Fruit fly (Drosophila melanogaster) whole organism, embryonic: ENCODE data around the gene CG15803.

Experiments
- BEAF-32 ChIP-seq: fragments of 200-800 bp; sonication (Bioruptor generic); optimal IDR thresholded peaks from 3 replicates; lab custom pipeline; 2017; ENCODE audit warnings: missing biosample characterization, missing genetic modification characterization, mild to moderate bottlenecking, moderate library complexity, missing genetic modification reagents
- Blimp-1 ChIP-seq: fragments of 200-800 bp; sonication (Bioruptor generic); optimal IDR thresholded peaks from 3 replicates; lab custom pipeline; 2018; ENCODE audit warnings: missing biosample characterization, missing genetic modification characterization, mild to moderate bottlenecking, moderate library complexity, missing genetic modification reagents
- Bteb2 ChIP-seq: fragments of 200-800 bp; sonication (Bioruptor generic); optimal IDR thresholded peaks from 2 replicates; lab custom pipeline; 2016; ENCODE audit warnings: missing biosample characterization, missing genetic modification characterization
- CG1024 ChIP-seq: fragments of 200-800 bp; sonication (Bioruptor generic); IDR thresholded peaks from 2 replicates; pipeline ENCODE4 v1.3.6; 2022; ENCODE audit warnings: missing biosample characterization, missing genetic modification characterization
- CG10431 ChIP-seq: fragments of 200-800 bp; sonication (Bioruptor generic); optimal IDR thresholded peaks from 3 replicates; lab custom pipeline; 2018; ENCODE audit warnings: missing biosample characterization, mild to moderate bottlenecking, missing genetic modification characterization
- CG11093 ChIP-seq: fragments of 200-800 bp; sonication (Bioruptor generic); IDR thresholded peaks from 3 replicates; pipeline ENCODE4 v1.3.6; 2022; ENCODE audit warnings: missing biosample characterization, missing genetic modification characterization
- CG11247 ChIP-seq: fragments of 200-800 bp; sonication (Bioruptor generic); IDR thresholded peaks from 2 replicates; pipeline ENCODE4 v1.3.6; 2022; ENCODE audit warnings: missing biosample characterization, missing genetic modification characterization
- CG11560 ChIP-seq: fragments of 200-800 bp; sonication (Bioruptor generic); IDR thresholded peaks from 3 replicates; pipeline ENCODE4 v1.3.6; 2022; ENCODE audit warnings: missing biosample characterization, missing genetic modification characterization
- CG12219 ChIP-seq: fragments of 200-800 bp; sonication (Bioruptor generic); optimal IDR thresholded peaks from 3 replicates; lab custom pipeline; 2018; ENCODE audit warnings: missing biosample characterization, mild to moderate bottlenecking, missing genetic modification characterization
- CG13894 ChIP-seq: fragments of 200-800 bp; sonication (Bioruptor generic); optimal IDR thresholded peaks from 3 replicates; lab custom pipeline; 2018; ENCODE audit warnings: missing biosample characterization, mild to moderate bottlenecking, missing genetic modification characterization, moderate library complexity
- CG17385 ChIP-seq: fragments of 200-800 bp; sonication (Bioruptor generic); optimal IDR thresholded peaks from 3 replicates; lab custom pipeline; 2018; ENCODE audit warnings: missing biosample characterization, mild to moderate bottlenecking, missing genetic modification characterization
- CG17612 ChIP-seq: fragments of 200-800 bp; sonication (Bioruptor generic); IDR thresholded peaks from 2 replicates; pipeline ENCODE4 v1.3.6; 2022; ENCODE audit warnings: missing biosample characterization, missing genetic modification characterization
- CG17802 ChIP-seq: fragments of 200-800 bp; sonication (Bioruptor generic); optimal IDR thresholded peaks from 2 replicates; lab custom pipeline; 2018; ENCODE audit warnings: missing biosample characterization, mild to moderate bottlenecking, missing genetic modification characterization, moderate library complexity
- CG1792 ChIP-seq: fragments of 200-800 bp; sonication (Bioruptor generic); optimal IDR thresholded peaks from 2 replicates; lab custom pipeline; 2016; ENCODE audit warnings: missing biosample characterization, missing genetic modification characterization
- CG2875 ChIP-seq: fragments of 200-800 bp; sonication (Bioruptor generic); optimal IDR thresholded peaks from 2 replicates; lab custom pipeline; 2017; ENCODE audit warnings: missing biosample characterization, mild to moderate bottlenecking, missing genetic modification characterization, missing genetic modification reagents
- CG31441 ChIP-seq: fragments of 200-800 bp; sonication (Bioruptor generic); IDR thresholded peaks from 2 replicates; pipeline ENCODE4 v1.3.6; 2022; ENCODE audit warnings: missing biosample characterization, missing genetic modification characterization
- CG33213 ChIP-seq: fragments of 200-800 bp; sonication (Bioruptor generic); optimal IDR thresholded peaks from 3 replicates; lab custom pipeline; 2016; ENCODE audit warnings: missing biosample characterization, missing genetic modification characterization
- CG4707 ChIP-seq: fragments of 200-800 bp; sonication (Bioruptor generic); optimal IDR thresholded peaks from 2 replicates; lab custom pipeline; 2018; ENCODE audit warnings: missing biosample characterization, mild to moderate bottlenecking, missing genetic modification characterization, moderate library complexity
- CG4820 ChIP-seq: fragments of 200-800 bp; sonication (Bioruptor generic); optimal IDR thresholded peaks from 3 replicates; lab custom pipeline; 2016; ENCODE audit warnings: missing biosample characterization, missing genetic modification characterization
- CG8281 ChIP-seq: fragments of 200-800 bp; sonication (Bioruptor generic); optimal IDR thresholded peaks from 2 replicates; lab custom pipeline; 2018; ENCODE audit warnings: missing biosample characterization, mild to moderate bottlenecking, missing genetic modification characterization, moderate library complexity
- CG9876 ChIP-seq: fragments of 200-800 bp; sonication (Bioruptor generic); optimal IDR thresholded peaks from 2 replicates; lab custom pipeline; 2016; ENCODE audit warnings: missing biosample characterization, missing genetic modification characterization
- Camta ChIP-seq: fragments of 200-800 bp; sonication (Bioruptor generic); optimal IDR thresholded peaks from 2 replicates; lab custom pipeline; 2016; ENCODE audit warnings: missing biosample characterization, missing genetic modification characterization
- Dip2 ChIP-seq: fragments of 200-800 bp; sonication (Bioruptor generic); IDR thresholded peaks from 2 replicates; pipeline ENCODE4 v1.3.6; 2022; ENCODE audit warnings: missing biosample characterization, missing genetic modification characterization
- Doc3 ChIP-seq: fragments of 200-800 bp; sonication (Bioruptor generic); IDR thresholded peaks from 3 replicates; pipeline ENCODE4 v1.3.6; 2022; ENCODE audit warnings: missing biosample characterization, missing genetic modification characterization; ENCODE audit not compliant: partially characterized antibody
- ERR ChIP-seq: fragments of 200-800 bp; sonication (Bioruptor generic); optimal IDR thresholded peaks from 2 replicates; lab custom pipeline; 2016; ENCODE audit warnings: missing biosample characterization, missing genetic modification characterization
- Ets97D ChIP-seq: fragments of 200-800 bp; sonication (Bioruptor generic); optimal IDR thresholded peaks from 3 replicates; lab custom pipeline; 2016; ENCODE audit warnings: missing biosample characterization, missing genetic modification characterization
- Fer3 ChIP-seq: fragments of 200-800 bp; sonication (Bioruptor generic); optimal IDR thresholded peaks from 2 replicates; lab custom pipeline; 2018; ENCODE audit warnings: missing biosample characterization, mild to moderate bottlenecking, missing genetic modification characterization, moderate library complexity
- HHEX ChIP-seq: fragments of 200-800 bp; sonication (Bioruptor generic); optimal IDR thresholded peaks from 3 replicates; lab custom pipeline; 2017; ENCODE audit warnings: missing biosample characterization, mild to moderate bottlenecking, missing genetic modification characterization, missing genetic modification reagents
- Hr3 ChIP-seq: fragments of 200-800 bp; sonication (Bioruptor generic); optimal IDR thresholded peaks from 3 replicates; lab custom pipeline; 2016; ENCODE audit warnings: missing biosample characterization, missing genetic modification characterization
- Hr51 ChIP-seq, 2 experiments: fragments of 200-800 bp; sonication (Bioruptor generic); optimal IDR thresholded peaks; 2 replicates in 1 of 2; 3 replicates in 1 of 2; lab custom pipeline; 2016 to 2018; ENCODE audit warnings: missing biosample characterization in 2 of 2, missing genetic modification characterization in 2 of 2, mild to moderate bottlenecking in 1 of 2, moderate library complexity in 1 of 2
- MBD-R2 ChIP-seq: fragments of 200-800 bp; sonication (Bioruptor generic); IDR thresholded peaks from 2 replicates; pipeline ENCODE4 v1.3.6; 2022; ENCODE audit warnings: missing biosample characterization, missing genetic modification characterization
- Med ChIP-seq: fragments of 200-800 bp; sonication (Bioruptor generic); peaks from one replicate; lab custom pipeline; 2016; ENCODE audit warnings: missing biosample characterization, missing genetic modification characterization, mild to moderate bottlenecking, inconsistent platforms, moderate library complexity
- Nf-YC ChIP-seq: fragments of 200-800 bp; optimal IDR thresholded peaks from 3 replicates; lab custom pipeline; 2019; ENCODE audit warnings: missing biosample characterization, mild to moderate bottlenecking, missing genetic modification characterization, moderate library complexity
- Ravus ChIP-seq: fragments of 200-800 bp; sonication (Bioruptor generic); IDR thresholded peaks from 2 replicates; pipeline ENCODE4 v1.3.6; 2022; ENCODE audit warnings: missing biosample characterization, missing genetic modification characterization
- Tbp ChIP-seq: fragments of >200 bp; optimal IDR thresholded peaks from 2 replicates; lab custom pipeline; 2018; ENCODE audit warnings: missing biosample characterization, missing genetic modification characterization
- Trl ChIP-seq, 3 experiments: fragments of >200 bp in 2 of 3; fragments of 200-800 bp in 1 of 3; sonication (Bioruptor generic) in 1 of 3; optimal IDR thresholded peaks; 2 replicates in 1 of 3; 3 replicates in 2 of 3; lab custom pipeline; 2016 to 2017; ENCODE audit warnings: missing biosample characterization in 1 of 3, missing genetic modification characterization in 1 of 3
- btn ChIP-seq: fragments of 200-800 bp; sonication (Bioruptor generic); optimal IDR thresholded peaks from 2 replicates; lab custom pipeline; 2016; ENCODE audit warnings: missing biosample characterization, missing genetic modification characterization
- chn ChIP-seq: fragments of 200-800 bp; sonication (Bioruptor generic); optimal IDR thresholded peaks from 2 replicates; lab custom pipeline; 2016; ENCODE audit warnings: missing biosample characterization, missing genetic modification characterization
- eve ChIP-seq, 2 experiments: fragments of >200 bp; optimal IDR thresholded peaks; 2 replicates each; lab custom pipeline; 2017; ENCODE audit warnings: missing biosample characterization in 2 of 2, missing genetic modification characterization in 2 of 2
- exex ChIP-seq: fragments of 200-800 bp; sonication (Bioruptor generic); optimal IDR thresholded peaks from 4 replicates; lab custom pipeline; 2018; ENCODE audit warnings: missing biosample characterization, mild to moderate bottlenecking, missing genetic modification characterization, moderate library complexity
- eyg ChIP-seq: fragments of 200-800 bp; sonication (Bioruptor generic); optimal IDR thresholded peaks from 3 replicates; lab custom pipeline; 2016; ENCODE audit warnings: missing biosample characterization, missing genetic modification characterization
- fu2 ChIP-seq: fragments of 200-800 bp; sonication (Bioruptor generic); optimal IDR thresholded peaks from 2 replicates; lab custom pipeline; 2016; ENCODE audit warnings: missing biosample characterization, missing genetic modification characterization
- gsb ChIP-seq: fragments of 200-800 bp; sonication (Bioruptor generic); IDR thresholded peaks from 2 replicates; pipeline ENCODE4 v1.3.6; 2022; ENCODE audit warnings: missing biosample characterization, missing genetic modification characterization
- mam ChIP-seq: fragments of 200-800 bp; sonication (Bioruptor generic); optimal IDR thresholded peaks from 3 replicates; lab custom pipeline; 2016; ENCODE audit warnings: missing biosample characterization, missing genetic modification characterization
- odd ChIP-seq: fragments of 200-800 bp; sonication (Bioruptor generic); optimal IDR thresholded peaks from 2 replicates; lab custom pipeline; 2017; ENCODE audit warnings: missing biosample characterization, mild to moderate bottlenecking, missing genetic modification characterization
- org-1 ChIP-seq: fragments of 200-800 bp; sonication (Bioruptor generic); optimal IDR thresholded peaks from 2 replicates; lab custom pipeline; 2017; ENCODE audit warnings: missing biosample characterization, missing genetic modification characterization
- otp ChIP-seq: fragments of 200-800 bp; sonication (Bioruptor generic); IDR thresholded peaks from 3 replicates; pipeline ENCODE4, ENCODE4 v1.3.6; 2022; ENCODE audit warnings: missing biosample characterization, missing genetic modification characterization
- sd ChIP-seq: fragments of 200-800 bp; sonication (Bioruptor generic); optimal IDR thresholded peaks from 3 replicates; lab custom pipeline; 2018; ENCODE audit warnings: missing biosample characterization, mild to moderate bottlenecking, missing genetic modification characterization, moderate library complexity
- seq ChIP-seq: fragments of 200-800 bp; sonication (Bioruptor generic); IDR thresholded peaks from 2 replicates; pipeline ENCODE4 v1.3.6; 2022; ENCODE audit warnings: missing biosample characterization, missing genetic modification characterization
- stwl ChIP-seq: fragments of 200-800 bp; sonication (Bioruptor generic); optimal IDR thresholded peaks from 3 replicates; lab custom pipeline; 2018; ENCODE audit warnings: missing biosample characterization, mild to moderate bottlenecking, missing genetic modification characterization, moderate library complexity
- zfh2 ChIP-seq: fragments of 200-800 bp; sonication (Bioruptor generic); optimal IDR thresholded peaks from 2 replicates; lab custom pipeline; 2016; ENCODE audit warnings: missing biosample characterization, missing genetic modification characterization

Gene CG15803

DNA sequence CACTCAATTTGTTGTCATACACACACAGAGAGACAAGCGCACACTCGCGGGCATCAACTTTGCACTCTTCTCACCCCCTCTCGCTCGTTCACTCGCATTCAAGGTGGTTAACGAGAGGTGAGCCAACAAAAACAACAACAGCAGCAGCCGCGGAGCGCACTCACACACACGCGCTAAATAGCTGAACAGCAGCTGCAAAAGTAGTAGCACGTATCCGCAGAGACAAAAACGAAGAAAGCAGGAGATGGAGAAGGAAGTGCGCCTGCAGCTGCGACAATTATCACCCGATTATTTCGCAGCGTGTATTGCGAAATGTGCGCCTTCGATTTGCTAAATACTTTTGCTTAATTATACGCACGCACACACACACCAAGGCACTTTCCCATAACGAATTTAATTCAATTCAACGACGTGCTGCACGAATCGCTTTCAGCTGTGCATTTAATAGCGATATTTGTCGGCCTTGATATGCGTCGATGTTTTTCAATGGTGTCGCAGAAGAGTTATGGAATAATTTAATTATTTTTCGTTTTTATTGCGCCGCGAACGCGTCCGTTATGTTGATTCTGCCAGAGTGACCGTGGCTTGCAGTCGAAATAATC is 62.1 kb downstream of the CG15803 start (continued):
- TF ChIP-seq seq (peak; percentile 74), stwl (tag; lab: Kevin White, UChicago) (no peak), CG2875 (peak; percentile 3), gsb (GFP tag; lab: Robert Waterston, UW) (no peak), CG10431 (GFP tag; lab: Kevin White, UChicago) (no peak), CG17802 (no peak), zfh2 (GFP tag; lab: Kevin White, UChicago) (no peak), BEAF-32 (no peak), CG13894 (peak; percentile 56), Blimp-1 (no peak), HHEX (GFP tag; lab: Kevin White, UChicago) (no peak), otp (peak; percentile 70; the same call in 1 of the 3 replicates), Camta (GFP tag; lab: Kevin White, UChicago) (no peak), CG12219 (GFP tag; lab: Kevin White, UChicago) (peak; percentile 18), CG31441 (GFP tag; lab: Robert Waterston, UW) (no peak), Trl (optimal IDR thresholded peaks at IDR 0.05; lab: Kevin White, UChicago) (peak; percentile 41 to 53), Trl (GFP tag; optimal IDR thresholded peaks at IDR 0.05; lab: Kevin White, UChicago) (no peak), exex (no peak), CG33213 (GFP tag; lab: Kevin White, UChicago) (peak; percentile 40), btn (GFP tag; lab: Kevin White, UChicago) (no peak), org-1 (no peak), CG9876 (GFP tag; lab: Kevin White, UChicago) (no peak), CG1792 (GFP tag; lab: Kevin White, UChicago) (no peak), Med (peak; percentile 92), Hr3 (GFP tag; lab: Kevin White, UChicago) (no peak), Dip2 (GFP tag; lab: Robert Waterston, UW) (no peak), fu2 (GFP tag; lab: Kevin White, UChicago) (no peak), odd (peak; percentile 25), Fer3 (tag; lab: Kevin White, UChicago) (no peak), chn (GFP tag; lab: Kevin White, UChicago) (peak; percentile 23), Hr51 (GFP tag; optimal IDR thresholded peaks at IDR 0.05; lab: Kevin White, UChicago) (peak in 1 of 2 experiments; percentile 32), Nf-YC (tag; lab: Kevin White, UChicago) (no peak), CG11247 (GFP tag; lab: Robert Waterston, UW) (no peak), CG4707 (GFP tag; lab: Kevin White, UChicago) (no peak), CG11560 (no peak), CG4820 (no peak), Ravus (GFP tag; lab: Robert Waterston, UW) (no peak), CG8281 (tag; lab: Kevin White, UChicago) (no peak), ERR (peak; percentile 43), MBD-R2 (no peak; the same call in 1 of the 2 replicates), Bteb2 (GFP tag; lab: Kevin White, UChicago) (peak; percentile 17), CG11093 (no peak), Doc3 (GFP tag; lab: Robert Waterston, UW) (no peak), eyg (GFP tag; lab: Kevin White, UChicago) (no peak), eve (GFP tag; optimal IDR thresholded peaks at IDR 0.05; lab: Kevin White, UChicago) (no peak), Tbp (GFP tag; lab: Kevin White, UChicago) (no peak), Ets97D (GFP tag; lab: Kevin White, UChicago) (no peak), mam (peak; percentile 25), CG17385 (GFP tag; lab: Kevin White, UChicago) (peak; percentile 22), CG1024 (GFP tag; lab: Robert Waterston, UW) (no peak), CG17612 (GFP tag; lab: Robert Waterston, UW) (no peak), sd (peak; percentile 72)
